ENCODE assay signal across 5 worm cellular contexts in genomic region chrII:5846181-5846580, ce11.
TF ChIP-seq lines count a peak whose summit lies in the region.

No protein-coding gene starts in this region.

TF ChIP-seq in whole organism, L1 larva, 84 proteins besides CTCF, POLR2A, EP300 and RAD21:
- TF ChIP-seq sup-37 (GFP tag; optimal IDR thresholded peaks at IDR 0.05; lab: Kevin White, UChicago) (no peak), ceh-88 (GFP tag; IDR thresholded peaks at IDR 0.05; lab: Robert Waterston, UW) (no peak), unc-98 (GFP tag; IDR thresholded peaks at IDR 0.05; lab: Robert Waterston, UW) (no peak), elt-2 (tag; optimal IDR thresholded peaks at IDR 0.05; lab: Kevin White, UChicago) (peak; percentile 22), efl-1 (optimal IDR thresholded peaks at IDR 0.05; lab: Kevin White, UChicago) (no peak), efl-1 (GFP tag; optimal IDR thresholded peaks at IDR 0.05 in 1 of 2; lab: Kevin White, UChicago) (peak in 1 of 2 experiments; percentile 27), mab-9 (GFP tag; IDR thresholded peaks at IDR 0.05; lab: Robert Waterston, UW) (no peak), jun-1 (tag; optimal IDR thresholded peaks at IDR 0.05; lab: Kevin White, UChicago) (no peak)

TF ChIP-seq in whole organism, L2 larva, 48 proteins besides CTCF, POLR2A, EP300 and RAD21:
- TF ChIP-seq lsy-2 (tag; optimal IDR thresholded peaks at IDR 0.05; lab: Kevin White, UChicago): no peak
- TF ChIP-seq unc-55 (GFP tag; optimal IDR thresholded peaks at IDR 0.05; lab: Kevin White, UChicago): no peak
- no peak for TF ChIP-seq sem-4 (tag; optimal IDR thresholded peaks at IDR 0.05; lab: Kevin White, UChicago)
- TF ChIP-seq nhr-10 (tag; optimal IDR thresholded peaks at IDR 0.05; lab: Kevin White, UChicago): no peak
- no peak for TF ChIP-seq nhr-23 (tag; optimal IDR thresholded peaks at IDR 0.05; lab: Kevin White, UChicago)
- TF ChIP-seq nhr-6 (tag; optimal IDR thresholded peaks at IDR 0.05; lab: Kevin White, UChicago): no peak
- peak; percentile 25 for TF ChIP-seq fos-1 (tag; optimal IDR thresholded peaks at IDR 0.05; lab: Kevin White, UChicago)

TF ChIP-seq in whole organism, L3 larva, 47 proteins besides CTCF, POLR2A, EP300 and RAD21:
- TF ChIP-seq pqm-1 (tag; optimal IDR thresholded peaks at IDR 0.05; lab: Kevin White, UChicago) (peak; percentile 5), elt-1 (tag; optimal IDR thresholded peaks at IDR 0.05; lab: Kevin White, UChicago) (no peak), elt-2 (tag; optimal IDR thresholded peaks at IDR 0.05; lab: Kevin White, UChicago) (peak; percentile 70), pha-4 (tag; optimal IDR thresholded peaks at IDR 0.05; lab: Kevin White, UChicago) (peak; percentile 68), nhr-11 (tag; optimal IDR thresholded peaks at IDR 0.05; lab: Kevin White, UChicago) (no peak)

TF ChIP-seq in whole organism, L4 larva, 104 proteins besides CTCF, POLR2A, EP300 and RAD21:
- TF ChIP-seq spr-1 (tag; optimal IDR thresholded peaks at IDR 0.05; lab: Kevin White, UChicago) (no peak), F37D6.2 (tag; optimal IDR thresholded peaks at IDR 0.05; lab: Kevin White, UChicago) (no peak), hlh-30 (tag; optimal IDR thresholded peaks at IDR 0.05; lab: Kevin White, UChicago; ENCODE audit: insufficient read depth) (no peak), pqm-1 (tag; optimal IDR thresholded peaks at IDR 0.05; lab: Kevin White, UChicago) (peak; percentile 12), T20F7.1 (GFP tag; optimal IDR thresholded peaks at IDR 0.05; lab: Kevin White, UChicago) (no peak), F10B5.3 (tag; optimal IDR thresholded peaks at IDR 0.05; lab: Kevin White, UChicago) (no peak), nhr-28 (tag; optimal IDR thresholded peaks at IDR 0.05; lab: Kevin White, UChicago) (peak; percentile 72), dve-1 (tag; optimal IDR thresholded peaks at IDR 0.05; lab: Kevin White, UChicago; ENCODE audit: insufficient read depth) (peak; percentile 34), nhr-11 (tag; optimal IDR thresholded peaks at IDR 0.05; lab: Kevin White, UChicago) (no peak), egl-43 (GFP tag; IDR thresholded peaks at IDR 0.05; lab: Robert Waterston, UW) (no peak)

TF ChIP-seq in whole organism, late embryonic, 69 proteins besides CTCF, POLR2A, EP300 and RAD21:
- TF ChIP-seq elt-2 (tag; optimal IDR thresholded peaks at IDR 0.05; lab: Kevin White, UChicago) (peak; percentile 58), ceh-30 (tag; optimal IDR thresholded peaks at IDR 0.05; lab: Kevin White, UChicago) (no peak), nhr-232 (tag; optimal IDR thresholded peaks at IDR 0.05; lab: Kevin White, UChicago) (no peak)

Comparison
In these comparisons a context has a peak if more than half of its experiments do, and no peak if none do; other contexts are left out.
1. Of the 29 proteins assayed by ChIP-seq in both whole organism, L4 larva and whole organism, L1 larva: peak only in whole organism, L4 larva: nhr-28 and pqm-1; only in whole organism, L1 larva: none; in both: none; in neither: 27.